Worm (Caenorhabditis elegans) whole organism, L4/young adult: Measurements from ENCODE around the gene ucr-2.1.

Experiments
- W03F9.2 ChIP-seq: fragments of 150-350 bp; optimal IDR thresholded peaks from 2 replicates; lab custom pipeline; 2014; ENCODE audit warnings: missing biosample characterization, missing genetic modification characterization
- dao-5 ChIP-seq: sonication (generic microtip); optimal IDR thresholded peaks from 2 replicates; lab custom pipeline; 2016; ENCODE audit warnings: missing genotype, missing genetic modification characterization, moderate library complexity, missing compliant biosample characterization
- him-1 ChIP-seq: sonication (generic microtip); optimal IDR thresholded peaks from 2 replicates; lab custom pipeline; 2016; ENCODE audit warnings: missing genotype, missing genetic modification reagents, missing genetic modification characterization, missing compliant biosample characterization

DNA sequence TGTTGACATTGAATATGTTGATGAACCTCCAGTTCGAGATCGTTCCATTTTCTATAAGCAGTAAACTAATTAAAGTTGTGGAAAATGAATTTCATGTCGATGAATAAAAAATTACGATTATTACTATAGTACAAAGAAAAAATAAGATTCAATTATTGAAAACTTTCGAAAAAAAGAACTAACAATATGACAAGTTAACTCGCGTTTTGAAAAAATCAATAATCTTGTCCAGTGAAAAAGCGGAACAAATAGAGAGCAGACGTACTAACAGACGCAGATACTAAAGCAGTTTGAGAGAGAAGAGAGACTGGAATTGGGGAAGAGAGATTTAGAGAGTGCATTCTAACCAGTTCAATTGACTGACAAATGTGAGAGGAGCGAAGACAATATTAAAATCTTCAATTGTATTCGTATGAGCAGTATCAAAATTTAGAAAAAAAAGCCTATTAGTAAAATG is 43.6 kb upstream of the ucr-2.1 start, which contains the start of gene set-6:
- TF ChIP-seq W03F9.2 (tag; lab: Kevin White, UChicago) = no peak
- no peak for TF ChIP-seq dao-5 (tag; lab: Kevin White, UChicago)
- TF ChIP-seq him-1 (tag; lab: Kevin White, UChicago) = no peak
